Worm (Caenorhabditis elegans): Measurements from ENCODE around the gene spp-4.
"Not testable (repeated sequence)": the region's sequence is repeated elsewhere in the genome, so short reads cannot be mapped to it uniquely, and the experiment has no call there.

Gene spp-4

ce11 chrX:7318639-7319038 lies at the start of gene spp-4:
TSS of gene spp-4 (minus strand) at chrX:7318756.
- TF ChIP-seq cog-1 (tag; optimal IDR thresholded peaks at IDR 0.05) (no peak), tab-1 (GFP tag; IDR thresholded peaks at IDR 0.05) (no peak), ztf-23 (GFP tag; IDR thresholded peaks at IDR 0.05) (no peak), ref-1 (GFP tag; conservative IDR thresholded peaks at IDR 0.05) (no peak), T22C8.4 (GFP tag; IDR thresholded peaks at IDR 0.05) (no peak)

- TF ChIP-seq cog-1 (tag; optimal IDR thresholded peaks at IDR 0.05); flt-1 (GFP tag; IDR thresholded peaks at IDR 0.05); ztf-29 (GFP tag; IDR thresholded peaks at IDR 0.05): not testable (repeated sequence)
Measured at ce11 chrX:7365267-7365666, 46.7 kb upstream of the spp-4 start, which contains the start of gene C56G3.2. TSS of gene C56G3.2 (plus strand) at chrX:7365567.

- TF ChIP-seq tab-1 (GFP tag; IDR thresholded peaks at IDR 0.05), result no peak
- TF ChIP-seq ztf-29 (GFP tag; IDR thresholded peaks at IDR 0.05), result no peak
- TF ChIP-seq flt-1 (GFP tag; IDR thresholded peaks at IDR 0.05), result no peak
- no peak for TF ChIP-seq med-1 (GFP tag; optimal IDR thresholded peaks at IDR 0.05; ENCODE audit: insufficient read depth)
- TF ChIP-seq T22C8.4 (GFP tag; IDR thresholded peaks at IDR 0.05), result no peak
- TF ChIP-seq ztf-23 (GFP tag; IDR thresholded peaks at IDR 0.05), result no peak
- no peak for TF ChIP-seq klf-2 (GFP tag; conservative IDR thresholded peaks at IDR 0.05)
- TF ChIP-seq cog-1 (tag; optimal IDR thresholded peaks at IDR 0.05), result no peak
- TF ChIP-seq ref-1 (GFP tag; conservative IDR thresholded peaks at IDR 0.05), result no peak
Measured at ce11 chrX:7343747-7344146, 25.2 kb upstream of the spp-4 start, which contains the start of gene C07D8.5. TSS of gene C07D8.5 (plus strand) at chrX:7344047.

ce11 chrX:7343218-7343617 lies 24.7 kb upstream of the spp-4 start:
- no peak for TF ChIP-seq klf-2 (GFP tag; conservative IDR thresholded peaks at IDR 0.05)
- TF ChIP-seq med-1 (GFP tag; optimal IDR thresholded peaks at IDR 0.05; ENCODE audit: insufficient read depth), result no peak
- TF ChIP-seq ref-1 (GFP tag; conservative IDR thresholded peaks at IDR 0.05), result no peak
- no peak for TF ChIP-seq flt-1 (GFP tag; IDR thresholded peaks at IDR 0.05)
- TF ChIP-seq ztf-29 (GFP tag; IDR thresholded peaks at IDR 0.05), result no peak
- no peak for TF ChIP-seq ztf-23 (GFP tag; IDR thresholded peaks at IDR 0.05)
- no peak for TF ChIP-seq cog-1 (tag; optimal IDR thresholded peaks at IDR 0.05)
- no peak for TF ChIP-seq tab-1 (GFP tag; IDR thresholded peaks at IDR 0.05)
- TF ChIP-seq T22C8.4 (GFP tag; IDR thresholded peaks at IDR 0.05), result no peak

- TF ChIP-seq tab-1 (GFP tag; IDR thresholded peaks at IDR 0.05), result no peak
- TF ChIP-seq cog-1 (tag; optimal IDR thresholded peaks at IDR 0.05), result no peak
- no peak for TF ChIP-seq flt-1 (GFP tag; IDR thresholded peaks at IDR 0.05)
- TF ChIP-seq klf-2 (GFP tag; conservative IDR thresholded peaks at IDR 0.05), result no peak
- no peak for TF ChIP-seq ztf-23 (GFP tag; IDR thresholded peaks at IDR 0.05)
- no peak for TF ChIP-seq T22C8.4 (GFP tag; IDR thresholded peaks at IDR 0.05)
- TF ChIP-seq med-1 (GFP tag; optimal IDR thresholded peaks at IDR 0.05; ENCODE audit: insufficient read depth), result no peak
- no peak for TF ChIP-seq ztf-29 (GFP tag; IDR thresholded peaks at IDR 0.05)
- TF ChIP-seq ref-1 (GFP tag; conservative IDR thresholded peaks at IDR 0.05), result no peak
Measured at ce11 chrX:7340915-7341559, 22.5 kb upstream of the spp-4 start, which contains the start of gene C07D8.6. TSS of gene C07D8.6 (plus strand) at chrX:7341509.

ce11 chrX:7340394-7340793 lies 21.8 kb upstream of the spp-4 start:
- TF ChIP-seq ref-1 (GFP tag; conservative IDR thresholded peaks at IDR 0.05) (no peak), tab-1 (GFP tag; IDR thresholded peaks at IDR 0.05) (no peak)

- TF ChIP-seq T22C8.4 (GFP tag; IDR thresholded peaks at IDR 0.05) (no peak), flt-1 (GFP tag; IDR thresholded peaks at IDR 0.05) (no peak), cog-1 (tag; optimal IDR thresholded peaks at IDR 0.05) (peak; percentile 73), tab-1 (GFP tag; IDR thresholded peaks at IDR 0.05) (no peak), ztf-23 (GFP tag; IDR thresholded peaks at IDR 0.05) (peak; percentile 59)
Measured at ce11 chrX:7334302-7334724, 15.8 kb upstream of the spp-4 start, which contains the start of gene epg-7. TSS of gene epg-7 (plus strand) at chrX:7334714.

ce11 chrX:7330685-7331196 lies 12.2 kb upstream of the spp-4 start, which contains the start of gene ttr-30:
TSS of gene ttr-30 (plus strand) at chrX:7330949.
- no peak for TF ChIP-seq ztf-29 (GFP tag; IDR thresholded peaks at IDR 0.05)
- TF ChIP-seq T22C8.4 (GFP tag; IDR thresholded peaks at IDR 0.05), result no peak
- no peak for TF ChIP-seq ztf-23 (GFP tag; IDR thresholded peaks at IDR 0.05)
- no peak for TF ChIP-seq tab-1 (GFP tag; IDR thresholded peaks at IDR 0.05)
- no peak for TF ChIP-seq flt-1 (GFP tag; IDR thresholded peaks at IDR 0.05)
- no peak for TF ChIP-seq cog-1 (tag; optimal IDR thresholded peaks at IDR 0.05)

- TF ChIP-seq tab-1 (GFP tag; IDR thresholded peaks at IDR 0.05), result no peak
- no peak for TF ChIP-seq med-1 (GFP tag; optimal IDR thresholded peaks at IDR 0.05; ENCODE audit: insufficient read depth)
- no peak for TF ChIP-seq ztf-29 (GFP tag; IDR thresholded peaks at IDR 0.05)
- TF ChIP-seq T22C8.4 (GFP tag; IDR thresholded peaks at IDR 0.05), result no peak
Measured at ce11 chrX:7329601-7330000, 11.0 kb upstream of the spp-4 start, which contains the start of gene ttr-59. TSS of gene ttr-59 (plus strand) at chrX:7329818.

- no peak for TF ChIP-seq T22C8.4 (GFP tag; IDR thresholded peaks at IDR 0.05)
Measured at ce11 chrX:7328065-7328564, 9.6 kb upstream of the spp-4 start.

Measured in whole organism, midembryonic.